Fruit fly (Drosophila melanogaster) whole organism, embryonic: Measurements from ENCODE around the gene CG8119.

ENCODE experiments used
- Adf1 ChIP-seq: fragments of 200-800 bp; sonication (Bioruptor generic); IDR thresholded peaks from 2 replicates; pipeline ENCODE4 v1.3.6; 2022; ENCODE audit warnings: missing biosample characterization, missing genetic modification characterization
- Atf-2 ChIP-seq: fragments of 200-800 bp; sonication (Bioruptor generic); optimal IDR thresholded peaks from 2 replicates; lab custom pipeline; 2016; ENCODE audit warnings: missing biosample characterization, missing genetic modification characterization
- Blimp-1 ChIP-seq: fragments of 200-800 bp; sonication (Bioruptor generic); optimal IDR thresholded peaks from 3 replicates; lab custom pipeline; 2018; ENCODE audit warnings: missing biosample characterization, missing genetic modification characterization, mild to moderate bottlenecking, moderate library complexity, missing genetic modification reagents
- CG1233 ChIP-seq: fragments of 200-800 bp; sonication (Bioruptor generic); optimal IDR thresholded peaks from 4 replicates; lab custom pipeline; 2018; ENCODE audit warnings: missing biosample characterization, mild to moderate bottlenecking, missing genetic modification characterization
- CG13424 ChIP-seq: fragments of 200-800 bp; sonication (Bioruptor generic); optimal IDR thresholded peaks from 2 replicates; lab custom pipeline; 2019; ENCODE audit warnings: missing biosample characterization, mild to moderate bottlenecking, missing genetic modification characterization, moderate library complexity
- CG14050 ChIP-seq: fragments of 200-800 bp; sonication (Bioruptor generic); IDR thresholded peaks from 3 replicates; pipeline ENCODE4 v1.3.6; 2022; ENCODE audit warnings: missing biosample characterization, missing genetic modification characterization
- CG14965 ChIP-seq: fragments of 200-800 bp; sonication (Bioruptor generic); optimal IDR thresholded peaks from 2 replicates; lab custom pipeline; 2016; ENCODE audit warnings: missing biosample characterization, missing genetic modification characterization, borderline replicate concordance
- CG15514 ChIP-seq: fragments of 200-800 bp; sonication (Bioruptor generic); optimal IDR thresholded peaks from 3 replicates; lab custom pipeline; 2017; ENCODE audit warnings: missing biosample characterization, missing genetic modification characterization, mild to moderate bottlenecking, moderate library complexity, missing genetic modification reagents
- CG1602 ChIP-seq: fragments of 200-800 bp; sonication (Bioruptor generic); optimal IDR thresholded peaks from 3 replicates; lab custom pipeline; 2016; ENCODE audit warnings: missing biosample characterization, missing genetic modification characterization
- CG16815 ChIP-seq: fragments of 200-800 bp; sonication (Bioruptor generic); optimal IDR thresholded peaks from 3 replicates; lab custom pipeline; 2017; ENCODE audit warnings: missing biosample characterization, mild to moderate bottlenecking, missing genetic modification characterization
- CG18599 ChIP-seq: fragments of 200-800 bp; sonication (Bioruptor generic); optimal IDR thresholded peaks from 3 replicates; lab custom pipeline; 2017; ENCODE audit warnings: missing biosample characterization, missing genetic modification characterization, mild to moderate bottlenecking, moderate library complexity, missing genetic modification reagents
- CG18619 ChIP-seq: fragments of 200-800 bp; sonication (Bioruptor generic); optimal IDR thresholded peaks from 3 replicates; lab custom pipeline; 2017; ENCODE audit warnings: missing biosample characterization, mild to moderate bottlenecking, missing genetic modification characterization
- CG2120 ChIP-seq: fragments of 200-800 bp; sonication (Bioruptor generic); optimal IDR thresholded peaks from 3 replicates; lab custom pipeline; 2016; ENCODE audit warnings: missing biosample characterization, missing genetic modification characterization
- CG2712 ChIP-seq: fragments of 200-800 bp; optimal IDR thresholded peaks from 3 replicates; lab custom pipeline; 2019; ENCODE audit warnings: missing biosample characterization, mild to moderate bottlenecking, missing genetic modification characterization, moderate library complexity
- CG33557 ChIP-seq: fragments of 200-800 bp; sonication (Bioruptor generic); optimal IDR thresholded peaks from 2 replicates; lab custom pipeline; 2019; ENCODE audit warnings: missing biosample characterization, mild to moderate bottlenecking, missing genetic modification characterization, moderate library complexity
- CG3995 ChIP-seq: fragments of 200-800 bp; sonication (Bioruptor generic); optimal IDR thresholded peaks from 3 replicates; lab custom pipeline; 2016; ENCODE audit warnings: missing biosample characterization, missing genetic modification characterization
- CG4707 ChIP-seq: fragments of 200-800 bp; sonication (Bioruptor generic); optimal IDR thresholded peaks from 2 replicates; lab custom pipeline; 2018; ENCODE audit warnings: missing biosample characterization, mild to moderate bottlenecking, missing genetic modification characterization, moderate library complexity
- CG7357 ChIP-seq: fragments of 200-800 bp; sonication (Bioruptor generic); IDR thresholded peaks from 3 replicates; pipeline ENCODE4 v1.3.6; 2022; ENCODE audit warnings: missing biosample characterization, missing genetic modification characterization
- CG7786 ChIP-seq: fragments of 200-800 bp; sonication (Bioruptor generic); optimal IDR thresholded peaks from 2 replicates; lab custom pipeline; 2016; ENCODE audit warnings: missing biosample characterization, missing genetic modification characterization
- CoRest ChIP-seq: fragments of 200-800 bp; sonication (Bioruptor generic); optimal IDR thresholded peaks from 3 replicates; lab custom pipeline; 2018; ENCODE audit warnings: missing biosample characterization, mild to moderate bottlenecking, missing genetic modification characterization, moderate library complexity
- D19A ChIP-seq: fragments of 200-800 bp; optimal IDR thresholded peaks from 3 replicates; lab custom pipeline; 2019; ENCODE audit warnings: missing biosample characterization, mild to moderate bottlenecking, missing genetic modification characterization, moderate library complexity
- Deaf1 ChIP-seq: fragments of 200-800 bp; optimal IDR thresholded peaks from 3 replicates; lab custom pipeline; 2019; ENCODE audit warnings: missing biosample characterization, mild to moderate bottlenecking, missing genetic modification characterization, moderate library complexity
- Hr78 ChIP-seq, 2 experiments: fragments of 200-800 bp in 1 of 2; fragments of >200 bp in 1 of 2; sonication (Bioruptor generic) in 1 of 2; optimal IDR thresholded peaks; 2 replicates each; lab custom pipeline; 2017 to 2019; ENCODE audit warnings: missing biosample characterization in 2 of 2, missing genetic modification characterization in 2 of 2, mild to moderate bottlenecking in 1 of 2, moderate library complexity in 1 of 2
- Kr ChIP-seq: fragments of 200-800 bp; sonication (Bioruptor generic); optimal IDR thresholded peaks from 2 replicates; lab custom pipeline; 2017; ENCODE audit warnings: missing biosample characterization, mild to moderate bottlenecking, missing genetic modification characterization
- NC2α ChIP-seq: fragments of 200-800 bp; sonication (Bioruptor generic); optimal IDR thresholded peaks from 2 replicates; lab custom pipeline; 2016; ENCODE audit warnings: missing biosample characterization, missing genetic modification characterization
- NC2β ChIP-seq: fragments of 200-800 bp; sonication (Bioruptor generic); optimal IDR thresholded peaks from 2 replicates; lab custom pipeline; 2016; ENCODE audit warnings: missing biosample characterization, missing genetic modification characterization
- Neu2 ChIP-seq: fragments of 200-800 bp; sonication (Bioruptor generic); optimal IDR thresholded peaks from 3 replicates; lab custom pipeline; 2016; ENCODE audit warnings: missing biosample characterization, missing genetic modification characterization, borderline replicate concordance
- Rfx ChIP-seq: fragments of 200-800 bp; sonication (Bioruptor generic); IDR thresholded peaks from 2 replicates; pipeline ENCODE4 v1.3.6; 2022; ENCODE audit warnings: missing biosample characterization, missing genetic modification characterization
- ase ChIP-seq: fragments of 200-800 bp; sonication (Bioruptor generic); IDR thresholded peaks from 3 replicates; pipeline ENCODE4 v1.3.6; 2022; ENCODE audit warnings: missing biosample characterization, missing genetic modification characterization
- crc ChIP-seq: fragments of 200-800 bp; sonication (Bioruptor generic); optimal IDR thresholded peaks from 2 replicates; lab custom pipeline; 2016; ENCODE audit warnings: missing biosample characterization, missing genetic modification characterization
- da ChIP-seq: fragments of 200-800 bp; sonication (Bioruptor generic); optimal IDR thresholded peaks from 2 replicates; lab custom pipeline; 2016; ENCODE audit warnings: missing biosample characterization, missing genetic modification characterization
- grn ChIP-seq: fragments of 200-800 bp; sonication (Bioruptor generic); optimal IDR thresholded peaks from 3 replicates; lab custom pipeline; 2017; ENCODE audit warnings: missing biosample characterization, missing genetic modification characterization
- gro ChIP-seq: fragments of 200-800 bp; sonication (Bioruptor generic); optimal IDR thresholded peaks from 2 replicates; lab custom pipeline; 2016; ENCODE audit warnings: missing biosample characterization, missing genetic modification characterization
- h ChIP-seq: fragments of >200 bp; optimal IDR thresholded peaks from 2 replicates; lab custom pipeline; 2017
- her ChIP-seq: fragments of 200-800 bp; sonication (Bioruptor generic); optimal IDR thresholded peaks from 2 replicates; lab custom pipeline; 2016; ENCODE audit warnings: missing biosample characterization, missing genetic modification characterization
- insv ChIP-seq, 2 experiments: fragments of 200-800 bp; sonication (Bioruptor generic); optimal IDR thresholded peaks; 3 replicates each; lab custom pipeline; 2016 to 2018; ENCODE audit warnings: missing biosample characterization in 2 of 2, missing genetic modification characterization in 2 of 2
- kay ChIP-seq: fragments of 200-800 bp; sonication (Bioruptor generic); optimal IDR thresholded peaks from 2 replicates; lab custom pipeline; 2016; ENCODE audit warnings: missing biosample characterization, missing genetic modification characterization
- klu ChIP-seq: fragments of 200-800 bp; sonication (Bioruptor generic); IDR thresholded peaks from 2 replicates; pipeline ENCODE4 v1.3.6; 2022; ENCODE audit warnings: missing biosample characterization, missing genetic modification characterization
- lola ChIP-seq, 3 experiments: fragments of >200 bp in 2 of 3; fragments of 200-800 bp in 1 of 3; sonication (Bioruptor generic) in 1 of 3; optimal IDR thresholded peaks; 2 replicates each; lab custom pipeline; 2017 to 2019; ENCODE audit warnings: missing biosample characterization in 3 of 3, missing genetic modification characterization in 3 of 3, mild to moderate bottlenecking in 1 of 3, moderate library complexity in 1 of 3
- mam ChIP-seq: fragments of 200-800 bp; sonication (Bioruptor generic); optimal IDR thresholded peaks from 3 replicates; lab custom pipeline; 2016; ENCODE audit warnings: missing biosample characterization, missing genetic modification characterization
- nau ChIP-seq: fragments of 200-800 bp; sonication (Bioruptor generic); optimal IDR thresholded peaks from 3 replicates; lab custom pipeline; 2017; ENCODE audit warnings: missing biosample characterization, mild to moderate bottlenecking, missing genetic modification characterization, missing genetic modification reagents
- nom ChIP-seq: fragments of 200-800 bp; sonication (Bioruptor generic); optimal IDR thresholded peaks from 2 replicates; lab custom pipeline; 2017; ENCODE audit warnings: missing biosample characterization, missing genetic modification characterization, mild to moderate bottlenecking, moderate library complexity, missing genetic modification reagents
- peb ChIP-seq: fragments of 200-800 bp; sonication (Bioruptor generic); IDR thresholded peaks from 2 replicates; pipeline ENCODE4 v1.3.6; 2022; ENCODE audit warnings: missing biosample characterization, missing genetic modification characterization
- sens ChIP-seq: fragments of 200-800 bp; sonication (Bioruptor generic); peaks from one replicate; lab custom pipeline; 2016; ENCODE audit warnings: missing biosample characterization, missing genetic modification characterization
- seq ChIP-seq: fragments of 200-800 bp; sonication (Bioruptor generic); IDR thresholded peaks from 2 replicates; pipeline ENCODE4 v1.3.6; 2022; ENCODE audit warnings: missing biosample characterization, missing genetic modification characterization
- ssp ChIP-seq: fragments of 200-800 bp; sonication (Bioruptor generic); IDR thresholded peaks from 2 replicates; pipeline ENCODE4 v1.3.6; 2022; ENCODE audit warnings: missing biosample characterization, missing genetic modification characterization
- stc ChIP-seq: fragments of 200-800 bp; sonication (Bioruptor generic); IDR thresholded peaks from 2 replicates; pipeline ENCODE4 v1.3.6; 2022; ENCODE audit warnings: missing biosample characterization, missing genetic modification characterization
- tio ChIP-seq: fragments of 200-800 bp; sonication (Bioruptor generic); optimal IDR thresholded peaks from 2 replicates; lab custom pipeline; 2017; ENCODE audit warnings: missing biosample characterization, missing genetic modification characterization, inconsistent platforms
- trem ChIP-seq: fragments of 200-800 bp; optimal IDR thresholded peaks from 3 replicates; lab custom pipeline; 2019; ENCODE audit warnings: missing biosample characterization, mild to moderate bottlenecking, missing genetic modification characterization, moderate library complexity
- trh ChIP-seq: fragments of 200-800 bp; sonication (Bioruptor generic); optimal IDR thresholded peaks from 2 replicates; lab custom pipeline; 2016; ENCODE audit warnings: missing biosample characterization, missing genetic modification characterization
- tup ChIP-seq: fragments of 200-800 bp; sonication (Bioruptor generic); optimal IDR thresholded peaks from 2 replicates; lab custom pipeline; 2016; ENCODE audit warnings: missing biosample characterization, mild to moderate bottlenecking, missing genetic modification characterization, moderate library complexity

CG8119 gene

DNA sequence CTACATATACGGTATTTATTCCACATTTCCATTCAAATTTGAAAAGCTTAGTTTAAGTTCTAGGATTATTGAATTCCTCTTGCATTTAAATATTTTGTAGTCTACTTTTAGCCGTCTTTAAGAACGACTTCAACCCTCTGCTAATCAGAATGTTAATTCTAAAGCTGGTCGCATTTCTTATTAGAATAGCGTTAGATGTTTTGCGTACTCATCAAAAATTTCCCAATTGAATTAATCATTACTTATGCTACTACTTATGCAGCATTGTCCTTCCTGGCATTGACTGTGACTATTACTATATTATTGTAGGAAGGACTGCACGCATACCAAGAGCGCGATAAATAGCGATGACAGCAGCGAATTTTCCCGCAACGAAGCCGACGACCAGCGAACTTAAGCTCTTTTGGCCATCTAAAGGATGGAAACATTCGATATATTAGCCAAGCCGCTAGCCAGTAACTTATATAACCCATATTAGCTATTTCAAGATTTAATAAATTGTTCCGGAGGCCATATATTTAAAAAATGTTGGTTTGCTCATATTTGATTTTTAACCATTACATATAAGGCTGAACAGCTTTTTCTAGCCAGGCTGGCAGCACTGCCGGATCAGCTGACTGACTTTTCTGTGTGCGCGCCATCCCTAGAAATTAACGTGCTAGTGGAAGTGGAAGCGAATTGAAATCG is 34.6 kb downstream of the CG8119 start, which contains the start of gene CG8128 (continued):
- no peak for TF ChIP-seq grn (GFP tag; lab: Kevin White, UChicago)
- TF ChIP-seq Adf1, result no peak
- TF ChIP-seq CG4707, result no peak
- TF ChIP-seq Atf-2 (GFP tag; lab: Kevin White, UChicago), result no peak
- no peak for TF ChIP-seq CG14050 (GFP tag; lab: Robert Waterston, UW)
- no peak for TF ChIP-seq CG3995 (GFP tag; lab: Kevin White, UChicago)
- TF ChIP-seq ase (GFP tag; lab: Robert Waterston, UW), result no peak
- TF ChIP-seq trem (tag; lab: Kevin White, UChicago), result no peak
- no peak for TF ChIP-seq CG7357
- TF ChIP-seq CG2120 (GFP tag; lab: Kevin White, UChicago), result peak; percentile 32
- TF ChIP-seq tio (GFP tag; lab: Kevin White, UChicago), result no peak
- peak; percentile 13 for TF ChIP-seq mam (GFP tag; lab: Kevin White, UChicago)
- peak; percentile 79 for TF ChIP-seq sens (GFP tag; lab: Kevin White, UChicago)
- no peak for TF ChIP-seq her (GFP tag; lab: Kevin White, UChicago)
- TF ChIP-seq tup (GFP tag; lab: Kevin White, UChicago), result no peak
- no peak for TF ChIP-seq NC2α (GFP tag; lab: Kevin White, UChicago)
- no peak for TF ChIP-seq trh
- TF ChIP-seq insv (GFP tag; optimal IDR thresholded peaks at IDR 0.05; lab: Kevin White, UChicago), result peak; percentile 91 to 98
- no peak for TF ChIP-seq D19A (tag; lab: Kevin White, UChicago)
- no peak for TF ChIP-seq gro (GFP tag; lab: Kevin White, UChicago)
- no peak for TF ChIP-seq seq (GFP tag; lab: Robert Waterston, UW)
- TF ChIP-seq peb, result no peak
- peak; percentile 7; the same call in 1 of the 2 replicates for TF ChIP-seq Rfx
- no peak for TF ChIP-seq klu
- TF ChIP-seq CG7786 (GFP tag; lab: Kevin White, UChicago), result no peak
- no peak for TF ChIP-seq CG18619 (GFP tag; lab: Kevin White, UChicago)
- TF ChIP-seq Hr78 (GFP tag; optimal IDR thresholded peaks at IDR 0.05; lab: Kevin White, UChicago), result no peak
- TF ChIP-seq ssp (GFP tag; lab: Robert Waterston, UW), result no peak
- no peak for TF ChIP-seq CG1602 (GFP tag; lab: Kevin White, UChicago)
- no peak for TF ChIP-seq lola (GFP tag; optimal IDR thresholded peaks at IDR 0.05; lab: Kevin White, UChicago)
- no peak for TF ChIP-seq Blimp-1 (GFP tag; lab: Kevin White, UChicago)
- peak; percentile 64 for TF ChIP-seq CG15514 (GFP tag; lab: Kevin White, UChicago)
- TF ChIP-seq crc (GFP tag; lab: Kevin White, UChicago), result no peak
- no peak for TF ChIP-seq NC2β
- no peak for TF ChIP-seq h (lab: Kevin White, UChicago)
- TF ChIP-seq Kr (GFP tag; lab: Kevin White, UChicago), result no peak
- TF ChIP-seq CG33557, result no peak
- TF ChIP-seq CG14965 (GFP tag; lab: Kevin White, UChicago), result no peak
- no peak for TF ChIP-seq kay (GFP tag; lab: Kevin White, UChicago)
- no peak for TF ChIP-seq Deaf1
- no peak for TF ChIP-seq nau (GFP tag; lab: Kevin White, UChicago)
- no peak for TF ChIP-seq nom (GFP tag; lab: Kevin White, UChicago)
- peak; percentile 14 for TF ChIP-seq CG2712 (tag; lab: Kevin White, UChicago)
- TF ChIP-seq CoRest (tag; lab: Kevin White, UChicago), result peak; percentile 20
- peak; percentile 28 for TF ChIP-seq CG13424 (tag; lab: Kevin White, UChicago)
- TF ChIP-seq CG1233 (GFP tag; lab: Kevin White, UChicago), result no peak
- no peak for TF ChIP-seq da (GFP tag; lab: Kevin White, UChicago)
- no peak for TF ChIP-seq stc (GFP tag; lab: Robert Waterston, UW)
- TF ChIP-seq CG16815 (GFP tag; lab: Kevin White, UChicago), result no peak
- TF ChIP-seq Neu2 (GFP tag; lab: Kevin White, UChicago), result no peak
- no peak for TF ChIP-seq CG18599 (GFP tag; lab: Kevin White, UChicago)
